Fruit fly (Drosophila melanogaster) whole organism, adult: ENCODE data around the gene Edg91.

Experiments used
- CG11617 ChIP-seq: fragments of 200-800 bp; sonication (Bioruptor generic); optimal IDR thresholded peaks from 2 replicates; lab custom pipeline; 2017; ENCODE audit warnings: mild to moderate bottlenecking, missing biosample characterization, missing genetic modification reagents, missing genetic modification characterization
- CG12768 ChIP-seq: fragments of 200-800 bp; sonication (Bioruptor generic); optimal IDR thresholded peaks from 2 replicates; lab custom pipeline; 2017; ENCODE audit warnings: missing biosample characterization, missing genetic modification characterization, mild to moderate bottlenecking, moderate library complexity, missing genetic modification reagents
- CG14711 ChIP-seq: fragments of 200-800 bp; sonication (Bioruptor generic); optimal IDR thresholded peaks from 2 replicates; lab custom pipeline; 2018; ENCODE audit warnings: missing biosample characterization, mild to moderate bottlenecking, missing genetic modification characterization, moderate library complexity
- CG1620 ChIP-seq: fragments of 200-800 bp; sonication (Bioruptor generic); optimal IDR thresholded peaks from 2 replicates; lab custom pipeline; 2016; ENCODE audit warnings: missing biosample characterization, missing genetic modification characterization
- CG33017 ChIP-seq: fragments of 200-800 bp; sonication (Bioruptor generic); optimal IDR thresholded peaks from 2 replicates; lab custom pipeline; 2018; ENCODE audit warnings: missing biosample characterization, mild to moderate bottlenecking, missing genetic modification characterization, moderate library complexity
- CG5204 ChIP-seq: fragments of 200-800 bp; sonication (Bioruptor generic); optimal IDR thresholded peaks from 2 replicates; lab custom pipeline; 2016; ENCODE audit warnings: missing biosample characterization, missing genetic modification characterization
- CG7045 ChIP-seq: fragments of 200-800 bp; sonication (Bioruptor generic); optimal IDR thresholded peaks from 2 replicates; lab custom pipeline; 2017; ENCODE audit warnings: missing biosample characterization, mild to moderate bottlenecking, missing genetic modification characterization
- CG7101 ChIP-seq: fragments of 200-800 bp; sonication (Bioruptor generic); optimal IDR thresholded peaks from 2 replicates; lab custom pipeline; 2018; ENCODE audit warnings: missing biosample characterization, mild to moderate bottlenecking, missing genetic modification characterization, moderate library complexity
- Clk ChIP-seq: fragments of 200-800 bp; sonication (Bioruptor generic); optimal IDR thresholded peaks from 2 replicates; lab custom pipeline; 2017; ENCODE audit warnings: missing biosample characterization, missing genetic modification characterization
- Crg-1 ChIP-seq: fragments of 200-800 bp; sonication (Bioruptor generic); optimal IDR thresholded peaks from 2 replicates; lab custom pipeline; 2016; ENCODE audit warnings: missing biosample characterization, missing genetic modification characterization
- Hr96 ChIP-seq: fragments of 200-800 bp; sonication (Bioruptor generic); optimal IDR thresholded peaks from 2 replicates; lab custom pipeline; 2016; ENCODE audit warnings: missing biosample characterization, missing genetic modification characterization
- Mnt ChIP-seq: fragments of 200-800 bp; sonication (Bioruptor generic); optimal IDR thresholded peaks from 2 replicates; lab custom pipeline; 2016; ENCODE audit warnings: missing biosample characterization, mild to moderate bottlenecking, missing genetic modification characterization
- bab1 ChIP-seq: fragments of 200-800 bp; sonication (Bioruptor generic); optimal IDR thresholded peaks from 3 replicates; lab custom pipeline; 2019; ENCODE audit warnings: missing biosample characterization, mild to moderate bottlenecking, missing genetic modification characterization, moderate library complexity
- cic ChIP-seq: fragments of 200-800 bp; sonication (Bioruptor generic); optimal IDR thresholded peaks from 2 replicates; lab custom pipeline; 2017; ENCODE audit warnings: missing biosample characterization, mild to moderate bottlenecking, missing genetic modification characterization, moderate library complexity
- cnc ChIP-seq, 2 experiments: fragments of >200 bp; optimal IDR thresholded peaks; 2 replicates each; lab custom pipeline; 2017
- kay ChIP-seq: fragments of 200-800 bp; sonication (Bioruptor generic); peaks from one replicate; lab custom pipeline; 2016; ENCODE audit warnings: missing biosample characterization, missing genetic modification characterization, borderline replicate concordance
- ovo ChIP-seq: fragments of 200-800 bp; sonication (Bioruptor generic); optimal IDR thresholded peaks from 2 replicates; lab custom pipeline; 2016; ENCODE audit warnings: missing biosample characterization, missing genetic modification characterization
- pad ChIP-seq: fragments of 200-800 bp; sonication (Bioruptor generic); optimal IDR thresholded peaks from 3 replicates; lab custom pipeline; 2017; ENCODE audit warnings: missing biosample characterization, missing genetic modification characterization, mild to moderate bottlenecking, moderate library complexity, missing genetic modification reagents
- tj ChIP-seq: fragments of 200-800 bp; sonication (Bioruptor generic); optimal IDR thresholded peaks from 3 replicates; lab custom pipeline; 2017; ENCODE audit warnings: missing biosample characterization, mild to moderate bottlenecking, missing genetic modification characterization, moderate library complexity
- toe ChIP-seq: fragments of 200-800 bp; sonication (Bioruptor generic); optimal IDR thresholded peaks from 2 replicates; lab custom pipeline; 2016; ENCODE audit warnings: missing biosample characterization, missing genetic modification characterization

Gene Edg91

DNA sequence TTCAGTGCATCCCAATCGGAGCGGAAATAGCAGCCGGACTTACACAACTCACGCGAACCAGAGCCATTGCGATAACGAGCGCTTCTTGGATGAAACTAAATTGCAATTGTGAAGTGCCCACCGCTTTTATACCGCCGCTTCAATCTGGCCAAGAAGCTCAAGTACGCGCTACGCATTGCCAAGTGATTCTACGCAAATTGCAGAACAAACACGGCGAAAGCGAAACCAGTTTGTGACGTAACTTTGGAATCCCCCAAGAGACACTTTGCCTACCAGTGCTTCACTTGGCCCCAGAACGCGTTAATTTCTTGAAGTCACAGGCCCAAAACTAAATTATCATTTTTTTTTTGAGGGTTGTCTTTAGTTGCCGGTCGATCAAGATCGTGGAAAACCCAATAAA is at the start of gene Edg91:
Gene Edg91, minus strand, starts transcription at position 101 of the 400 bp plus-strand sequence.
- TF ChIP-seq Clk (GFP tag; lab: Kevin White, UChicago) = no peak
- TF ChIP-seq tj (GFP tag; lab: Kevin White, UChicago) = no peak
- TF ChIP-seq CG5204 (GFP tag; lab: Kevin White, UChicago) = no peak
- TF ChIP-seq CG7101 (tag; lab: Kevin White, UChicago) = no peak
- TF ChIP-seq CG1620 (GFP tag; lab: Kevin White, UChicago) = no peak
- TF ChIP-seq CG33017 = no peak
- no peak for TF ChIP-seq Crg-1 (GFP tag; lab: Kevin White, UChicago)
- TF ChIP-seq CG14711 (tag; lab: Kevin White, UChicago) = no peak
- TF ChIP-seq toe (GFP tag; lab: Kevin White, UChicago) = no peak
- TF ChIP-seq ovo (GFP tag; lab: Kevin White, UChicago) = no peak
- no peak for TF ChIP-seq cnc (optimal IDR thresholded peaks at IDR 0.05; lab: Kevin White, UChicago)
- TF ChIP-seq CG11617 (GFP tag; lab: Kevin White, UChicago) = no peak

DNA sequence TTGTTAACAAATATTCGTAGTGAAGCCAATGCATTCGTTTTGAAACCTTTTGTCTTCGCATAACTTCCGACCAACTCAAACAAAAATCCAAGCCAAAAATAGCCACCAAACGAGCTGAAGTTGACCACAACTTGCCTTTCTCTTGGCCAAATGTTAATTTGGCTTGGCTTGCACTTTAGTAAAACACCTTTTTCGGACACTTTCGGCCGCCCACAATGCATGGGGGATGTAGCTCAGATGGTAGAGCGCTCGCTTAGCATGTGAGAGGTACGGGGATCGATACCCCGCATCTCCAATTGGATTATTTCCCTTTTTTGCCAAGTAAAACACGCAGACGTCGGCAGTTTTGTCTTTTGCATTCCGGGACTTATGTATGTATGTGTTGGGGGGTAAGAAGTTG is 45.6 kb upstream of the Edg91 start:
- TF ChIP-seq bab1 (GFP tag; lab: Kevin White, UChicago) (peak; percentile 17), ovo (GFP tag; lab: Kevin White, UChicago) (no peak), Crg-1 (GFP tag; lab: Kevin White, UChicago) (no peak), CG33017 (no peak), tj (GFP tag; lab: Kevin White, UChicago) (peak; percentile 70)

DNA sequence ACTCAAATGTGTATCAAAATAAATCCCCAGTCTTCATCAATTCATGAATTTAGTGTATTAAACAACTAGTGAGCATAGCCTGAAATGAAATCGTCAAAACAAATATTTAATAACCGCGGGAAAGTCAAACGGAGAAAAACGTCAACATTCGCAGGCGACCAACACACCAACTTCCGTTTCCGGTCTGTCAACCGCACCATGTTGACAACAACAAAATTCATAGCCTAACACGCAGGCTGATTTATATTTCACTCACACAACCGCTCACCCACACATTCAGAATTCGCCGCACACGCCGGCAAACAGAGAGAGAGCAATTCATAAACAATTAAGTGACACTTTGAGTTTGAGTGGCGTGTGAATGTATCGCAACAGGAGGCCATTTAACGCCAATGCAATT is 43.7 kb upstream of the Edg91 start:
- TF ChIP-seq pad (no peak), CG12768 (GFP tag; lab: Kevin White, UChicago) (no peak), Hr96 (GFP tag; lab: Kevin White, UChicago) (no peak), Mnt (GFP tag; lab: Kevin White, UChicago) (no peak), CG14711 (tag; lab: Kevin White, UChicago) (no peak), kay (no peak), CG11617 (GFP tag; lab: Kevin White, UChicago) (no peak), CG7101 (tag; lab: Kevin White, UChicago) (no peak), CG5204 (GFP tag; lab: Kevin White, UChicago) (no peak)

DNA sequence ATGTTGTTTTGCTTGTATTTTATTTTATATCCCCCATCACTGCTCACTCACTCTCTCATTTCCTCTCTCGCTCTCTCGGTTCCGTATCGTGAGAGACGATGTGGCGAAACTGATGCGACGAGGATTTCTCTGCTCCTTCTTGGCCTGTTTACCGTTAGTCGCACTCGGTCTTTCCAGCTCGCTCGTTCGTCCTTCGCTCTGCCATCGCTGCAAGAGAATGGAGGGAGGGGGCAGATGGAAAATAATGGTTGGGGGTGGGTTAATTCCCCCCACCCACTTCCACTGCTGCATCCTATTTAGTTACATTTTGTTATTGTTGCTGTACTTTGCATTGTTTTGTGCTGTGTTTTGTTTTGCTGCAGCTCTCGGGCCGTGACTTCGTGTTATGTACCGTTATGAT is 42.6 kb upstream of the Edg91 start:
- no peak for TF ChIP-seq CG1620 (GFP tag; lab: Kevin White, UChicago)
- no peak for TF ChIP-seq CG14711 (tag; lab: Kevin White, UChicago)
- no peak for TF ChIP-seq CG7045 (GFP tag; lab: Kevin White, UChicago)
- no peak for TF ChIP-seq cnc (optimal IDR thresholded peaks at IDR 0.05; lab: Kevin White, UChicago)
- TF ChIP-seq CG12768 (GFP tag; lab: Kevin White, UChicago) = no peak
- no peak for TF ChIP-seq Clk (GFP tag; lab: Kevin White, UChicago)
- no peak for TF ChIP-seq CG33017
- TF ChIP-seq ovo (GFP tag; lab: Kevin White, UChicago) = no peak
- no peak for TF ChIP-seq toe (GFP tag; lab: Kevin White, UChicago)
- TF ChIP-seq Crg-1 (GFP tag; lab: Kevin White, UChicago) = no peak
- TF ChIP-seq kay = no peak
- TF ChIP-seq cic (GFP tag; lab: Kevin White, UChicago) = no peak
- TF ChIP-seq CG5204 (GFP tag; lab: Kevin White, UChicago) = no peak
- no peak for TF ChIP-seq bab1 (GFP tag; lab: Kevin White, UChicago)
- no peak for TF ChIP-seq tj (GFP tag; lab: Kevin White, UChicago)
- no peak for TF ChIP-seq Hr96 (GFP tag; lab: Kevin White, UChicago)
- no peak for TF ChIP-seq Mnt (GFP tag; lab: Kevin White, UChicago)
- TF ChIP-seq pad = no peak

DNA sequence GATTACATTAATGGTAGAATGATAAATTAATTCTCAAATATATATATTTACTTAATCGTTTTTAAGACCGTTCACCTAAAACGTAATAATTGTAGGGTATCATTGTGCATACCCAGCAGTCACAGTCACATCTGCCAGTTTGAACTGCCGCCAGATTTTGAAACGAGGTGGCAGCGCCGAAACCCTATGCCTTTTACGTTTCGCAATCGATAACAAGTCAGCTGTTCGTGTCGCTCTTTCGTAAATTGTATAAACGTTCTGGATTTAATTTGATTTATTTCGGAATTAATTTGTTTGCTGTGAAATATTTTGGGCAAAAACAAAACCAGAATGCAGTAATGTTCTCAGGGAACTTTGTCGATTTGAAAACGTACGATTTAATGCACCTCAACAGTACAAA is 36.1 kb upstream of the Edg91 start, which contains the start of gene CG14322:
Gene CG14322, plus strand, starts transcription at position 236 of the 400 bp plus-strand sequence.
- peak; percentile 30 for TF ChIP-seq toe (GFP tag; lab: Kevin White, UChicago)
- no peak for TF ChIP-seq Hr96 (GFP tag; lab: Kevin White, UChicago)
- TF ChIP-seq bab1 (GFP tag; lab: Kevin White, UChicago) = peak; percentile 19
- peak; percentile 10 for TF ChIP-seq CG14711 (tag; lab: Kevin White, UChicago)

DNA sequence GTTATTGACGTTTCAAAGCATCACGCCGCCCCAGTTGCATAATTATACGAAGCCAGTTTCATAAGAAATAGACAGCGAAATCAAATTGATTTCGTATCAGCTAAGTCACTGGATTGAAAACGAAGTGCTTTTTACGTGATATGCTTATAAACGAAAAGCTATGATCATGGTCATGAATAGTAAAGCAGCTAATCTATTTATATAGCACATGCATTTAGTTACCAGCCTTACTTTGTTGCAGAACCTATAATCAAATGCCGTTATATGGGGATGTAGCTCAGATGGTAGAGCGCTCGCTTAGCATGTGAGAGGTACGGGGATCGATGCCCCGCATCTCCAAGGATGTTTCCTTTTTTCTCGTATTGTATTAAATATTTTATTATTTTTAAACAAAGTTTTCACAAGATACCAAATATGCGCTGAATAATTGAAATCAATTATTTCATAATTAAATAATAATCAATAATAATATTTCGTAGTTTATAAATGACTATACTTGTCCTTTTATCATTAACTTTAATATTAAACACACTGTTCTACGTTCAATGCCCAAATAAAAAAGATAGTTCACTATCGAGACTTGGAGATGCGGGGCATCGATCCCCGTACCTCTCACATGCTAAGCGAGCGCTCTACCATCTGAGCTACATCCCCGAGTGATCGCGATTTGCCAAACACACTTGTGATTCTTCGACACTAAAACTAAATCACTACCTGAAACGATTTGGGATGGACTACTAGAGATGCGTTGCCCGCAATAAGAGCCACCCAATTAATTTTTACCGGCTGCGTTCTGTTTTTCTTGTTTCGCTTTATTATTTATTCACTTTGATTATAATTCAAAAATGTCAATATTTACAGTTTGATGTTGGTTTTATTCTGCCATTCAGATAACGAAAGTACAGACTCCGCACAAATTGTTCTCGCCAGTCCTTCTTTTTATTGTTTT is 35.1 kb upstream of the Edg91 start:
- TF ChIP-seq bab1 (GFP tag; lab: Kevin White, UChicago) = peak; percentile 22
- TF ChIP-seq ovo (GFP tag; lab: Kevin White, UChicago) = no peak

DNA sequence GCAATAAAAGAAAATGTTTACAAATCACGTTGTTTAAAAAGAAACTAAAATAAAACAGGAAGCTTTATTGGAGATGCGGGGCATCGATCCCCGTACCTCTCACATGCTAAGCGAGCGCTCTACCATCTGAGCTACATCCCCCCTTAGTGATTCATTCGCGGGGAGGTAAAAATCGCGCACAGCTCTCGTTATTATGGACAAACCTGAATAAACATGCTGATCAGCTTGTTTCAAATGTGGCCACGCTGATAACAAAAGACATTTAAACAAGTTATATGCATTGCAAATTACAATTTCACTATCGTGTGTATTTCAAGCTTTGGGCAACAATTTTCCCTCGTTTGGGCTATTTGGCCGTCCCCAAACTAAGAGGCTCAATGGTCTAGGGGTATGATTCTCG is 33.9 kb upstream of the Edg91 start:
- peak; percentile 50 for TF ChIP-seq tj (GFP tag; lab: Kevin White, UChicago)
- no peak for TF ChIP-seq CG7045 (GFP tag; lab: Kevin White, UChicago)
- TF ChIP-seq bab1 (GFP tag; lab: Kevin White, UChicago) = peak; percentile 41
- no peak for TF ChIP-seq Mnt (GFP tag; lab: Kevin White, UChicago)
- TF ChIP-seq CG5204 (GFP tag; lab: Kevin White, UChicago) = no peak
- peak; percentile 82 for TF ChIP-seq kay
- TF ChIP-seq CG33017 = no peak
- no peak for TF ChIP-seq CG7101 (tag; lab: Kevin White, UChicago)
- no peak for TF ChIP-seq CG1620 (GFP tag; lab: Kevin White, UChicago)
- no peak for TF ChIP-seq CG11617 (GFP tag; lab: Kevin White, UChicago)
- no peak for TF ChIP-seq Crg-1 (GFP tag; lab: Kevin White, UChicago)
- TF ChIP-seq pad = no peak
